Worm (Caenorhabditis elegans) whole organism, young adult: Measurements from ENCODE around the gene ttr-39.

Source experiments
- Y56A3A.18 ChIP-seq: fragments of 200-800 bp; sonication (Bioruptor generic); IDR thresholded peaks from 2 replicates; pipeline ENCODE4 v1.3.6; 2022; ENCODE audit warnings: missing genetic modification reagents, missing genetic modification characterization, missing compliant biosample characterization
- tlf-1 ChIP-seq: fragments of 200-800 bp; sonication (Bioruptor generic); optimal IDR thresholded peaks from 2 replicates; lab custom pipeline; 2018; ENCODE audit warnings: mild to moderate bottlenecking, missing genetic modification characterization, missing compliant biosample characterization

ce11 chrIV:10135817-10136216 lies 46.1 kb upstream of the ttr-39 start, which contains the start of gene K08F4.5:
- TF ChIP-seq Y56A3A.18 = no peak
- TF ChIP-seq tlf-1 (GFP tag; lab: Kevin White, UChicago) = no peak
